Fruit fly (Drosophila melanogaster): ENCODE data around the gene smp-30.

The smp-30 gene

DNA sequence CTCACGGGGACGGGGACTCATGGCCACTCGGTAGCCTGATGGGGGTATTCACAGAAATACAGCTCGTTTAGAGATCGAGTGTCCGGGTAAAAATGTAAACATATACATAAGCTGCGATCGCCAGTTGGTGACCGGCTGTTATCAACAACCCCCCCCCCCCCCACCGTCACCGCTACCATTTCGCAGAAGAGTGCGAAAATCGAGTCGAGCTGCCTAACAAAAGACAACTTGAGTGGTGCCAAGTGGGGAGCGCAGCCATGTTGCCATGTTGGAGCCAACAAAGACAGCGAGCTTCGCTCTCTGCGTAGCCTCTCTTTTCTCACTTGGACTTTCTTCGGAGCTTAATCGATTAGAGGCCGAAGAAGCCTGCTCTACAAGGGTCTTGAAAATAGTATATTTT is 20.5 kb downstream of the smp-30 start (continued):
- TF ChIP-seq corto (GFP tag; optimal IDR thresholded peaks at IDR 0.05) (no peak), Max (GFP tag; optimal IDR thresholded peaks at IDR 0.05) (no peak), CG32532 (GFP tag; IDR thresholded peaks at IDR 0.05) (peak; percentile 46; the same call in 1 of the 2 replicates), so (GFP tag; IDR thresholded peaks at IDR 0.05) (no peak), CoRest (tag; optimal IDR thresholded peaks at IDR 0.05) (no peak), CG15011 (GFP tag; optimal IDR thresholded peaks at IDR 0.05) (no peak), CG3995 (GFP tag; optimal IDR thresholded peaks at IDR 0.05) (no peak), CG2875 (GFP tag; optimal IDR thresholded peaks at IDR 0.05) (no peak), nom (GFP tag; optimal IDR thresholded peaks at IDR 0.05) (peak; percentile 36), CG10543 (GFP tag; optimal IDR thresholded peaks at IDR 0.05) (peak; percentile 34), Nf-YA (GFP tag; IDR thresholded peaks at IDR 0.05) (0 out of 2 replicates have a peak, but pooled peaks have one; percentile 29), CG3838 (GFP tag; optimal IDR thresholded peaks at IDR 0.05) (no peak), vvl (GFP tag; IDR thresholded peaks at IDR 0.05) (no peak), sug (tag; optimal IDR thresholded peaks at IDR 0.05) (peak; percentile 24), crol (GFP tag; IDR thresholded peaks at IDR 0.05) (peak; percentile 55), emc (GFP tag; optimal IDR thresholded peaks at IDR 0.05) (no peak)

DNA sequence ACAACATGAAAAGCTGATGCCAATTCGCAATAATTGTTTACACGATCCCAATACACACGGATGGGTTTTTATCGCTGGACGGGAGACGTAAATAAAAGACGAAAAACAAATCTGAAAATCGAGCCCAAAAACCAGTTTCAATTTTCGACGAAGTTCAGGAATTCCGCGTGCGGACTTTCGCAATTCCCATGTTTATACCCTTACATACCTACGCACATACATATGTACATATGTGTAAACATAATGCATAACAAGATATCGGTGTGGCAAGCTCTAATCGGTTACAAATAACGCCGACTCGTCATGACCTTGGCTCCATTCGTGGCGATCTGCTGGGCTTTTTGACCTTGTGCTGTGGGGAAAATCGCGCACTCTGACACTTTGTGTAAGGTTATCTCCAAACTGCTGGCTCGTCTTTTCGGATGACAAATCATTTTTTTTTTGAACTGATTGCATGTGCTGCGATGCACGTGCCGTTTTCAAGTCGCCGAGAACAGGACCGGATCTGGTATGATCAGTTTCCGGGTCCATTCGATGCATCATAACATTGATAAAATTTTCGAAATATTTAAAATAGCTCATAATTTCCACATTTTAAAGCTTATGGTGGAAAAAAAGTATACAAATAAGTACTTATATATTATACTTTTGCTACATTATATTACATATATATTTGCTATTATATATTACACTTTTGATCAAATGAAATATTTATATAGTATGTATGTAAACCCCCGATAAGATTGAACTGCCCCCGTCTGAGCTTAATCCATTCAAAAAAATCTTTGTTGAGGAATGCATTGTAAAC is 21.2 kb downstream of the smp-30 start:
- TF ChIP-seq CG2889 (GFP tag; IDR thresholded peaks at IDR 0.05) = no peak
- TF ChIP-seq chinmo (GFP tag; IDR thresholded peaks at IDR 0.05; ENCODE audit: partially characterized antibody) = 0 out of 4 replicates have a peak, but pooled peaks have one; percentile 9
- TF ChIP-seq Oaz (GFP tag; IDR thresholded peaks at IDR 0.05) = no peak
- TF ChIP-seq CG34376 (GFP tag; optimal IDR thresholded peaks at IDR 0.05) = peak; percentile 5
- no peak for TF ChIP-seq nau (GFP tag; optimal IDR thresholded peaks at IDR 0.05)
- TF ChIP-seq fd3F (GFP tag; optimal IDR thresholded peaks at IDR 0.05) = no peak
- peak in 1 of 2 experiments; percentile 39 for TF ChIP-seq eve (GFP tag; optimal IDR thresholded peaks at IDR 0.05)
- no peak for TF ChIP-seq CG30431 (GFP tag; optimal IDR thresholded peaks at IDR 0.05)
- TF ChIP-seq gem (tag; optimal IDR thresholded peaks at IDR 0.05) = peak; percentile 9
- TF ChIP-seq Oli (tag; optimal IDR thresholded peaks at IDR 0.05) = no peak
- TF ChIP-seq crol (GFP tag; IDR thresholded peaks at IDR 0.05) = no peak
- no peak for TF ChIP-seq Lpt (GFP tag; optimal IDR thresholded peaks at IDR 0.05)
- no peak for TF ChIP-seq sim (GFP tag; IDR thresholded peaks at IDR 0.05)
- peak; percentile 34 for TF ChIP-seq Med (GFP tag)
- TF ChIP-seq CG12769 (tag; optimal IDR thresholded peaks at IDR 0.05) = peak; percentile 35
- no peak for TF ChIP-seq tgo (GFP tag; IDR thresholded peaks at IDR 0.05)
- TF ChIP-seq Dad (GFP tag; optimal IDR thresholded peaks at IDR 0.05) = no peak
- peak; percentile 63 for TF ChIP-seq cwo (GFP tag; optimal IDR thresholded peaks at IDR 0.05)
- TF ChIP-seq Eip74EF (GFP tag; optimal IDR thresholded peaks at IDR 0.05) = peak in 1 of 2 experiments; percentile 76
- TF ChIP-seq CTCF (GFP tag; optimal IDR thresholded peaks at IDR 0.05) = no peak
- no peak; the same call in 1 of the 2 replicates for TF ChIP-seq CG31441 (GFP tag; IDR thresholded peaks at IDR 0.05)
- no peak for TF ChIP-seq CG32772 (GFP tag; IDR thresholded peaks at IDR 0.05)
- TF ChIP-seq CG17328 (GFP tag; IDR thresholded peaks at IDR 0.05) = no peak
- no peak for TF ChIP-seq Atf6 (GFP tag; IDR thresholded peaks at IDR 0.05)
- no peak for TF ChIP-seq CG7786 (GFP tag; optimal IDR thresholded peaks at IDR 0.05)
- peak; percentile 78 for TF ChIP-seq sd (tag; optimal IDR thresholded peaks at IDR 0.05)
- peak; percentile 13 for TF ChIP-seq CG11504 (tag; optimal IDR thresholded peaks at IDR 0.05)
- no peak for TF ChIP-seq fd102C (GFP tag; optimal IDR thresholded peaks at IDR 0.05)
- peak in 1 of 2 experiments; percentile 68 for TF ChIP-seq Pdp1 (GFP tag; optimal IDR thresholded peaks at IDR 0.05)
- TF ChIP-seq pros (GFP tag; optimal IDR thresholded peaks at IDR 0.05) = peak; percentile 76
- no peak for TF ChIP-seq otp (GFP tag; IDR thresholded peaks at IDR 0.05)
- TF ChIP-seq CG11085 (GFP tag; IDR thresholded peaks at IDR 0.05) = no peak
- TF ChIP-seq Dfd (GFP tag; optimal IDR thresholded peaks at IDR 0.05) = no peak

Data from whole organism, embryonic.